Fruit fly (Drosophila melanogaster): ENCODE data around the gene CG1532.
A peak's percentile ranks its signal among the peaks of the same experiment; 100 is the strongest.

The CG1532 gene

DNA sequence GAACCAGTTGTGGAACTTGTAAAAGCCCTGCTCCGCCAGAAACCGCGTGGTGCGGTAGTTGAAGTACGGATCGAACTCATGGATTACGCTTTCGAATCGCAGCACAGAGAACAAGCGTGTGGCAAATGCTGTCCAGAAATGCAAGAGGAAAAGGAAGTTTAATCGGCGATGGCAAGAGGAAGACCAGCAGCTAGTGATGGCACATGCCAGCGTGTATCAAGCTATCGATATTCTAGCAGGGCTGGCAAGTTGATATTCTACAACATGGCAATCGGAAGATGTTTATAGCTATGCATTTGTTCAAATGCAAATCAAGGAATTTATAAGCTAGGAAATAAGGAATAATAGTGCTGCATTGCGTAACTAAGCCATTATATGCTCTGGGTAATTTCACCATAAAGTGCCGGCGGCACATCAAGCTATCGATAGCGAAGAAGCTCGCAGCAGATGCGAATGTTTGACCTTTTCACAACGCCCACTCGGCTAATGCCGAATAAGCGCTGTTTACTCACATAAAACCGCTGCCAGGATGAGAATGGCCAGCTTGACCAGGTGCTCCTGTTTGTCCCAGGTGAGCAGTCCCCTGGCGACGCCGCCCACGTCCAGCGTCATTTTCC, 25.0 kb upstream of the CG1532 start (continued):
- peak; percentile 96 for TF ChIP-seq CG6854 (GFP tag; optimal IDR thresholded peaks at IDR 0.05)
- TF ChIP-seq CG3919 (GFP tag; optimal IDR thresholded peaks at IDR 0.05): peak; percentile 84
- TF ChIP-seq CG6792 (GFP tag; optimal IDR thresholded peaks at IDR 0.05): peak; percentile 48
- TF ChIP-seq spab (GFP tag; optimal IDR thresholded peaks at IDR 0.05): peak; percentile 22
- TF ChIP-seq CG32006 (GFP tag; optimal IDR thresholded peaks at IDR 0.05): peak; percentile 28
- TF ChIP-seq Ets21C (GFP tag; optimal IDR thresholded peaks at IDR 0.05): peak; percentile 57
- TF ChIP-seq Eip75B (GFP tag; optimal IDR thresholded peaks at IDR 0.05): peak; percentile 65
- peak; percentile 34; the same call in 2 of the 3 replicates for TF ChIP-seq CG8119 (GFP tag; IDR thresholded peaks at IDR 0.05)
- TF ChIP-seq CG4318 (GFP tag; optimal IDR thresholded peaks at IDR 0.05): no peak
- TF ChIP-seq CG6808 (GFP tag; optimal IDR thresholded peaks at IDR 0.05): peak; percentile 77
- TF ChIP-seq CG7368 (GFP tag; optimal IDR thresholded peaks at IDR 0.05): peak; percentile 67
- peak; percentile 50 for TF ChIP-seq acj6 (GFP tag; optimal IDR thresholded peaks at IDR 0.05)
- TF ChIP-seq CG31627 (GFP tag; optimal IDR thresholded peaks at IDR 0.05): peak; percentile 57
- peak; percentile 40 for TF ChIP-seq fd59A (GFP tag; optimal IDR thresholded peaks at IDR 0.05)
- peak in 1 of 2 experiments; percentile 71 for TF ChIP-seq salr (GFP tag; optimal IDR thresholded peaks at IDR 0.05)

DNA sequence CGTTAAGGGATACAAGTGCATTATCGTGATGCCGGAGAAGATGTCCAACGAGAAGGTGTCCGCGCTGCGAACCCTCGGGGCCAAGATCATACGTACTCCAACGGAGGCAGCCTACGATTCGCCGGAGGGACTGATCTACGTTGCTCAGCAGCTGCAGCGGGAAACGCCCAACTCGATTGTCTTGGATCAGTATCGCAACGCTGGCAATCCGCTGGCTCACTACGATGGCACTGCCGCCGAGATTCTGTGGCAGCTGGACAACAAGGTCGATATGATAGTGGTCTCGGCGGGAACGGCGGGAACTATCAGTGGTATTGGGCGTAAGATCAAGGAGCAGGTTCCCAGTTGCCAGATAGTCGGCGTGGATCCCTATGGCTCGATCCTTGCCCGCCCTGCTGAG, 19.6 kb upstream of the CG1532 start:
- TF ChIP-seq CG32006 (GFP tag; optimal IDR thresholded peaks at IDR 0.05): no peak
- TF ChIP-seq lz (GFP tag; optimal IDR thresholded peaks at IDR 0.05): no peak
- TF ChIP-seq CG6854 (GFP tag; optimal IDR thresholded peaks at IDR 0.05): no peak
- TF ChIP-seq CG9139 (GFP tag; optimal IDR thresholded peaks at IDR 0.05): no peak
- TF ChIP-seq CG3919 (GFP tag; optimal IDR thresholded peaks at IDR 0.05): no peak
- TF ChIP-seq OdsH (GFP tag; optimal IDR thresholded peaks at IDR 0.05): no peak
- TF ChIP-seq Gug (GFP tag; IDR thresholded peaks at IDR 0.05): no peak
- TF ChIP-seq CG11762 (GFP tag; optimal IDR thresholded peaks at IDR 0.05; ENCODE audit: insufficient read depth): no peak
- no peak for TF ChIP-seq Ets96B (tag; optimal IDR thresholded peaks at IDR 0.05)
- TF ChIP-seq CG31627 (GFP tag; optimal IDR thresholded peaks at IDR 0.05): no peak
- no peak for TF ChIP-seq CG1621 (tag; optimal IDR thresholded peaks at IDR 0.05)
- no peak for TF ChIP-seq Met (GFP tag; optimal IDR thresholded peaks at IDR 0.05)
- TF ChIP-seq spab (GFP tag; optimal IDR thresholded peaks at IDR 0.05): no peak

DNA sequence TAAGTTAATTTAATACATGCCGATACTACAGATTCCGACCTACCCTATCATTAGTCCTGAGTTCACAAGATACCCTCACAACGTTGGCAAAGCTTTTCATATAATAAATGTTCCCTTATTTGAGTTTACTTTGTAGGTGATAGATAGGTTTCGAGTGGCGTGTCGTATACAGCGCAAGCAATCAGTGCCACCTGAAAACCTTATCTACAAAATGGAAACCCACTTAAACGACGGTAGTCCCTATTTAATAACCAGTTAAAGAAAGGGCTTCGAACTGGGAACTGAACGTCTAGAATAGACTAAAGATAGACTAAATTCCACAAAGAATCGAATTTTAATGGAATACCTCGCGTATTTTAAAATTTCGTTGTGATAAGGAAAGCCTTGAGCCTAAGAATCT, 18.0 kb upstream of the CG1532 start:
- TF ChIP-seq CG6792 (GFP tag; optimal IDR thresholded peaks at IDR 0.05) (no peak), dsx (GFP tag; optimal IDR thresholded peaks at IDR 0.05; ENCODE audit: poor library complexity, severe bottlenecking) (no peak), achi (GFP tag; optimal IDR thresholded peaks at IDR 0.05) (no peak), CG3032 (tag; optimal IDR thresholded peaks at IDR 0.05) (no peak), CG6163 (GFP tag; IDR thresholded peaks at IDR 0.05) (no peak), Eip78C (GFP tag) (no peak), Met (GFP tag; optimal IDR thresholded peaks at IDR 0.05) (no peak), fkh (GFP tag; optimal IDR thresholded peaks at IDR 0.05) (no peak), fd85E (GFP tag; optimal IDR thresholded peaks at IDR 0.05) (no peak), CG8632 (GFP tag; optimal IDR thresholded peaks at IDR 0.05) (no peak), CG10631 (GFP tag; optimal IDR thresholded peaks at IDR 0.05) (no peak), CG4318 (GFP tag; optimal IDR thresholded peaks at IDR 0.05) (no peak), fd59A (GFP tag; optimal IDR thresholded peaks at IDR 0.05) (no peak), CG6854 (GFP tag; optimal IDR thresholded peaks at IDR 0.05) (no peak), Eip75B (GFP tag; optimal IDR thresholded peaks at IDR 0.05) (no peak), OdsH (GFP tag; optimal IDR thresholded peaks at IDR 0.05) (no peak)

DNA sequence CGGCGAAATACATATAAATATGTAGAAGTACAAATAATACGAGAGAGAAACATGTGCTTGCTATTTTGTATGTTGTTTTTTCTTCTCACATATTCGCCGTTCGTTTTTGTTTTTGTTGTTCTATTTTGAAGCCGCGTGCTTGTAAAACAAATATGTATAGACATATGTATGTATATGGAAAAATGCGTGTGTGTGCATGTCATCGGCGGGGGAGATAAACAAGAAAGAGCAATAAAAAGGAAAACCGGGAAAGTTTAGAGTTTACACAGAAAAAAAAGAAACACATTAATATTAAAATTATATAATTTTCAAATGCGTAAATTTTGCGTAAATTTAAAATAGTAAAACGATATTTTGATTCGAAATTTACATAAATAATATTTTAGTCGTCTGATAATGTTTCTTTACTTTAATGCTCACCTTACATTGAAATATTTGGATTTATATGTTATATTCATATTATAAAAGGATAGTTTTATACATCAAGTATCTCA, 17.3 kb upstream of the CG1532 start:
- TF ChIP-seq OdsH (GFP tag; optimal IDR thresholded peaks at IDR 0.05) (no peak), CG8319 (GFP tag; optimal IDR thresholded peaks at IDR 0.05) (no peak), Sox14 (GFP tag; optimal IDR thresholded peaks at IDR 0.05) (no peak), topi (GFP tag; optimal IDR thresholded peaks at IDR 0.05) (no peak), CG8632 (GFP tag; optimal IDR thresholded peaks at IDR 0.05) (no peak), Gug (GFP tag; IDR thresholded peaks at IDR 0.05) (peak; percentile 41; the same call in 1 of the 2 replicates), lz (GFP tag; optimal IDR thresholded peaks at IDR 0.05) (no peak), Eip93F (GFP tag; optimal IDR thresholded peaks at IDR 0.05) (no peak), CG32006 (GFP tag; optimal IDR thresholded peaks at IDR 0.05) (no peak), eg (GFP tag; IDR thresholded peaks at IDR 0.05) (peak; percentile 71), Met (GFP tag; optimal IDR thresholded peaks at IDR 0.05) (no peak), CG6854 (GFP tag; optimal IDR thresholded peaks at IDR 0.05) (no peak), CG7368 (GFP tag; optimal IDR thresholded peaks at IDR 0.05) (no peak), Blimp-1 (GFP tag; optimal IDR thresholded peaks at IDR 0.05) (no peak), Hr39 (GFP tag; optimal IDR thresholded peaks at IDR 0.05) (no peak), Eip78C (GFP tag) (peak; percentile 47), Sox102F (GFP tag; optimal IDR thresholded peaks at IDR 0.05) (no peak), CG3919 (GFP tag; optimal IDR thresholded peaks at IDR 0.05) (no peak), pdm3 (GFP tag; optimal IDR thresholded peaks at IDR 0.05) (no peak), vri (GFP tag; optimal IDR thresholded peaks at IDR 0.05) (no peak), dsx (GFP tag; optimal IDR thresholded peaks at IDR 0.05; ENCODE audit: poor library complexity, severe bottlenecking) (peak; percentile 45), CG4318 (GFP tag; optimal IDR thresholded peaks at IDR 0.05) (no peak), Hr38 (GFP tag; optimal IDR thresholded peaks at IDR 0.05) (no peak)
